Fruit fly (Drosophila melanogaster) Kc167 (cell line): ENCODE measurements around the gene CG3744.

Source experiments
- Myc ChIP-seq: fragments of >200 bp; optimal IDR thresholded peaks from 2 replicates; lab custom pipeline; 2017; ENCODE audit warnings: missing external identifiers
- Sin3A ChIP-seq: fragments of >200 bp; optimal IDR thresholded peaks from 2 replicates; lab custom pipeline; 2018; ENCODE audit warnings: missing external identifiers
- h ChIP-seq: fragments of >200 bp; optimal IDR thresholded peaks from 3 replicates; lab custom pipeline; 2018; ENCODE audit warnings: missing external identifiers
- insv ChIP-seq: fragments of >200 bp; optimal IDR thresholded peaks from 3 replicates; lab custom pipeline; 2018; ENCODE audit warnings: missing external identifiers
- psq ChIP-seq: fragments of >200 bp; optimal IDR thresholded peaks from 2 replicates; lab custom pipeline; 2017; ENCODE audit warnings: missing external identifiers
- ttk ChIP-seq: sonication (Bioruptor generic); optimal IDR thresholded peaks from 2 replicates; lab custom pipeline; 2017; ENCODE audit warnings: missing external identifiers

- TF ChIP-seq Sin3A (no peak), h (lab: Kevin White, UChicago) (no peak), Myc (lab: Kevin White, UChicago) (no peak), insv (no peak), ttk (no peak), psq (lab: Kevin White, UChicago) (no peak)
Measured at dm6 chr3R:24851429-24851828, 25.0 kb downstream of the CG3744 start, which contains the start of gene Nct.
